Fruit fly (Drosophila melanogaster) whole organism: Measurements from ENCODE around the gene Ir68a.

ENCODE experiments used
- CG8478 ChIP-seq: fragments of >200 bp; optimal IDR thresholded peaks from 2 replicates; lab custom pipeline; 2018; ENCODE audit warnings: inconsistent platforms
- pan ChIP-seq: fragments of >200 bp; optimal IDR thresholded peaks from 2 replicates; lab custom pipeline; 2017

DNA sequence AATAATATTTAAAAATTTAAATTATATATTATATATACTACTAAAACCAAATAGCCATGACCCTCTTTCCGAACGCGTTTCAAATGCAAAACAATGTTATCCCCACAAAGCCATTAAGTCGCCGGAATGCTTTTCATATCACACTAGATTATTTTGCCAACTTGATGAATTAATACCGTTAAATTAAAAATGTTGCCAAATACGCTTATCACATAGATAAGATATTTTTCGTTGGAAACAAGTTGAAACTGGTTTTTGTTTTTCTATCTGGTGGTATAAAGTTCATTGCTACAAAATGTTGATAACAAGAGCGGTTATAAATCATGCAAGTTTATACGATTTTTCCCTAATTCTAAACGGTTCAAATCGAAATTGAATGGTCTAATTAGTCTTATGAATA, 2.5 kb downstream of the Ir68a start:
- TF ChIP-seq CG8478 (lab: Kevin White, UChicago) (no peak), pan (no peak)
